Worm (Caenorhabditis elegans): ENCODE results near the gene Y57G11C.43.

ce11 chrIV:14766382-14766781 lies 2.9 kb upstream of the Y57G11C.43 start, which contains the start of gene vti-1:
- TF ChIP-seq fos-1 (tag; optimal IDR thresholded peaks at IDR 0.05) (no peak), mdl-1 (tag; optimal IDR thresholded peaks at IDR 0.05) (no peak), fkh-8 (tag; optimal IDR thresholded peaks at IDR 0.05) (no peak), zag-1 (tag; optimal IDR thresholded peaks at IDR 0.05) (no peak), elt-3 (tag; optimal IDR thresholded peaks at IDR 0.05) (no peak), nhr-237 (tag; optimal IDR thresholded peaks at IDR 0.05) (no peak), fkh-4 (tag; optimal IDR thresholded peaks at IDR 0.05; ENCODE audit: borderline replicate concordance) (no peak), mep-1 (tag; optimal IDR thresholded peaks at IDR 0.05) (no peak), nhr-28 (tag; optimal IDR thresholded peaks at IDR 0.05) (no peak), lin-13 (GFP tag; optimal IDR thresholded peaks at IDR 0.05) (no peak), aly-2 (tag; optimal IDR thresholded peaks at IDR 0.05) (no peak), nhr-11 (tag; optimal IDR thresholded peaks at IDR 0.05) (no peak), lin-35 (GFP tag; optimal IDR thresholded peaks at IDR 0.05) (no peak), ama-1 (optimal IDR thresholded peaks at IDR 0.05) (no peak)

Measured in whole organism, L1 larva.